Fruit fly (Drosophila melanogaster) whole organism: ENCODE measurements around the gene dar1.

ENCODE experiments used
- CG8478 ChIP-seq: fragments of >200 bp; optimal IDR thresholded peaks from 2 replicates; lab custom pipeline; 2018; ENCODE audit warnings: inconsistent platforms
- Dll ChIP-seq: fragments of >200 bp; optimal IDR thresholded peaks from 2 replicates; lab custom pipeline; 2017
- EcR ChIP-seq, 2 experiments: fragments of >200 bp; optimal IDR thresholded peaks; 2 replicates each; lab custom pipeline; 2017; ENCODE audit warnings: missing biosample characterization in 2 of 2, missing genetic modification characterization in 2 of 2, missing genetic modification reagents in 2 of 2
- pan ChIP-seq: fragments of >200 bp; optimal IDR thresholded peaks from 2 replicates; lab custom pipeline; 2017
- psq ChIP-seq: fragments of >200 bp; optimal IDR thresholded peaks from 2 replicates; lab custom pipeline; 2017
- usp ChIP-seq: fragments of >200 bp; optimal IDR thresholded peaks from 2 replicates; lab custom pipeline; 2017; ENCODE audit warnings: missing biosample characterization, missing genetic modification characterization, mixed read lengths

The dar1 gene

dm6 chr3L:3626069-3626468 is at the start of gene dar1:
dar1 (plus strand) TSS chr3L:3626352.
- TF ChIP-seq Dll (lab: Kevin White, UChicago), result peak; percentile 91
- TF ChIP-seq CG8478 (lab: Kevin White, UChicago), result no peak
- TF ChIP-seq usp (GFP tag; lab: Kevin White, UChicago), result no peak

DNA sequence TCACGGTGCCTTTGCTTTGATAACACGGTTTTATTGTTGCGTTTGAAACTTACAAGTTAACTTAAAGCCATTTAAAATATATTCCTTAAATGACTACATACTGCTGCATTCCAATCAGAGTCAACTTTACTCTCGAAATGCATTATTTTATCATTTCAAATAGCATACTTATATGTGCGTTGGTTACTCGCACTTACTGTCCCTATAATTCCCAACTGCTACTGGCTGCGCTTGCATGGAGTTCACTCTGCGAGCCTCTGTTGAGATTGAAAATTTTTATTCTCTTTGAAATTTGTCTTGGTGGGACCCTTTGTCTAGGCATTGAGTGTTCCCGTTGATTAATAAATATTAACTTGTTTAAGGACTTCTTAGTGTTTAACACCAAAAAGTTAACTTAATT is 32.6 kb upstream of the dar1 start:
- TF ChIP-seq pan (lab: Kevin White, UChicago), result no peak
- TF ChIP-seq psq (lab: Kevin White, UChicago), result no peak
- no peak for TF ChIP-seq CG8478 (lab: Kevin White, UChicago)
- no peak for TF ChIP-seq usp (GFP tag; lab: Kevin White, UChicago)
- no peak for TF ChIP-seq Dll (lab: Kevin White, UChicago)
- TF ChIP-seq EcR (GFP tag; optimal IDR thresholded peaks at IDR 0.05; lab: Kevin White, UChicago), result no peak

dm6 chr3L:3596346-3596745 is 29.8 kb upstream of the dar1 start:
- TF ChIP-seq psq (lab: Kevin White, UChicago) (no peak), CG8478 (lab: Kevin White, UChicago) (no peak), pan (lab: Kevin White, UChicago) (no peak), Dll (lab: Kevin White, UChicago) (no peak), usp (GFP tag; lab: Kevin White, UChicago) (no peak)

DNA sequence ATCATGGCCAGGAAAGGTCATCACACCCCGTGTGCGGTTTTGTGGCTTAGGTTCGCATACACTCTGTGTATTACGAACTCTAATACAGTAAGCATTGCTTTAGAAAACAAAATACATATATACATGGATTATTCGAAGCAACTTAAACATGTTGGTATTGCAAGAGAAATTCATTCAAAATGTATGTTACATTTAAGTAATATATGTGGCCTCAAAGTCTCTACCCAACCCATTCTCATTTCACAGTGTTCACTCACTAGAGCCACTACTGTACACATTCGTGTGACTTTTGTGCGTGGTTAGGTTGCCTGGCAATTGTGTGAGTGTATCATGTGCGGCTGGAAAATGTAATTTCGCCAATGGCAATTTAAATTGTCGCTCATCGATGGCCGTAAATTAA is 19.2 kb upstream of the dar1 start:
- no peak for TF ChIP-seq Dll (lab: Kevin White, UChicago)
- TF ChIP-seq CG8478 (lab: Kevin White, UChicago), result no peak

DNA sequence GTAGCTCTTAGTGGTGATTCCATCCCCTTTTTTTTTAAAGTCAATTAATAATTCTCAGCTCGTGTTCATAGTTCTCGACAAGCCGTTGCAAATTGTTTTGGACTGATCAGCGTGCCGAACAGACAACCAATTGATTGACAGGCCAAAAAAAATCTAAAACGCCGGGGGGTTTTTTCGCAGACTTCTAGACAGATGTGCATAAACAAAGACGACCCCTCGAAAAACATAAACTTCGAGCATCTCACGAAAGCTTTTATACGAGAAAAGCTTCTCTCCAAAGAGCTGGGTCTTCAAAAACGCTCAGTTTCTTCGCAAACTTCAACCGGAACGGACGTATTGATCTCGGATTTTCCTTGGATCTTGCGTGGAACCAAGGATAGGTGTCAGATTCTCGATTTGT is 14.3 kb upstream of the dar1 start, which contains the start of gene CG10359:
TSS of gene CG10359 (plus strand) at position 301 of the 400 bp plus-strand sequence.
- TF ChIP-seq usp (GFP tag; lab: Kevin White, UChicago) (no peak), Dll (lab: Kevin White, UChicago) (no peak), pan (lab: Kevin White, UChicago) (no peak), psq (lab: Kevin White, UChicago) (no peak), EcR (GFP tag; optimal IDR thresholded peaks at IDR 0.05; lab: Kevin White, UChicago) (no peak), CG8478 (lab: Kevin White, UChicago) (no peak)

DNA sequence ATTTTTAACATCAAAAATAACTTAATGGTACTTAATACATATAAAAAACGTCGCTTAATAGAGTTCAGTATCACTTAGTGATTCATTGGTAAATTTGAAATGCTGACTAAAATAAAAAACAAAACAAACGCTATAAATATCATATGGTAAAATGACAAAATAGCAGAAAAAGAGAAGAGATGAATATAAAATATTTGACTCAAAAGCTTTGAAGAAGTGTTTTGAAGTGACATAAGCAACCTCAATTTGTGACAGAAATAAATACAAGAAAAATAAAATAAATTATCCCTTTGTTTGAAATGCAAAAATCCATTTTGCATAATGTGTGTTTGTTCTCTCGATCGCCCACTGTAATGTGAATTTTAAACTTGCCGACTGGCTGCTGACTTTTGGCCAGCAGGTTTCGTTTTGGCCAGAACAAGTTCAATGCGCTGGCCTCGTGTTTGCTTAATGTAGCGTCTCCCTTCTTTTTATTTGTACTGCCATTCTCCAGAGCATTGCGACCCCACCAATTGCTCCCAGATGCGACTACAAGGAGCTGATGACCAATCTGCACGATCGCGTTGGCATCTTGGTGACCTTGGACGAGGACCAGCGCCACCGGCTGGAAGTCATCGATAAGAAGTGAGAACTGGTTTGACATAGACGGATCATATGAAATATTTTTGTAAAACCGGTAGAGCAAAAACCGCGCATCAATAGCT is 13.4 kb upstream of the dar1 start:
- TF ChIP-seq psq (lab: Kevin White, UChicago), result no peak
- TF ChIP-seq EcR (GFP tag; optimal IDR thresholded peaks at IDR 0.05; lab: Kevin White, UChicago), result no peak
- TF ChIP-seq Dll (lab: Kevin White, UChicago), result no peak
- TF ChIP-seq usp (GFP tag; lab: Kevin White, UChicago), result no peak
- TF ChIP-seq CG8478 (lab: Kevin White, UChicago), result no peak
- TF ChIP-seq pan (lab: Kevin White, UChicago), result no peak

- no peak for TF ChIP-seq EcR (GFP tag; optimal IDR thresholded peaks at IDR 0.05; lab: Kevin White, UChicago)
Observed at dm6 chr3L:3615082-3615481, 11.1 kb upstream of the dar1 start, which contains the start of gene CG10357. CG10357 (plus strand) TSS chr3L:3615382.

dm6 chr3L:3616344-3616743 is 9.8 kb upstream of the dar1 start:
- no peak for TF ChIP-seq EcR (GFP tag; optimal IDR thresholded peaks at IDR 0.05; lab: Kevin White, UChicago)
- peak; percentile 10 for TF ChIP-seq CG8478 (lab: Kevin White, UChicago)
- TF ChIP-seq Dll (lab: Kevin White, UChicago), result no peak

dm6 chr3L:3617252-3617651 is 8.9 kb upstream of the dar1 start:
- TF ChIP-seq usp (GFP tag; lab: Kevin White, UChicago), result no peak
- no peak for TF ChIP-seq pan (lab: Kevin White, UChicago)
- no peak for TF ChIP-seq EcR (GFP tag; optimal IDR thresholded peaks at IDR 0.05; lab: Kevin White, UChicago)
- TF ChIP-seq psq (lab: Kevin White, UChicago), result no peak
- TF ChIP-seq Dll (lab: Kevin White, UChicago), result no peak
- no peak for TF ChIP-seq CG8478 (lab: Kevin White, UChicago)

dm6 chr3L:3620932-3621331 is 5.2 kb upstream of the dar1 start, which contains the start of gene CG14974:
CG14974 (minus strand) TSS chr3L:3621032.
- TF ChIP-seq CG8478 (lab: Kevin White, UChicago) (no peak), pan (lab: Kevin White, UChicago) (no peak), Dll (lab: Kevin White, UChicago) (no peak), usp (GFP tag; lab: Kevin White, UChicago) (no peak), EcR (GFP tag; optimal IDR thresholded peaks at IDR 0.05; lab: Kevin White, UChicago) (no peak), psq (lab: Kevin White, UChicago) (no peak)

- TF ChIP-seq pan (lab: Kevin White, UChicago), result no peak
- peak; percentile 52 for TF ChIP-seq Dll (lab: Kevin White, UChicago)
Observed at dm6 chr3L:3624876-3625275, 1.3 kb upstream of the dar1 start.

DNA sequence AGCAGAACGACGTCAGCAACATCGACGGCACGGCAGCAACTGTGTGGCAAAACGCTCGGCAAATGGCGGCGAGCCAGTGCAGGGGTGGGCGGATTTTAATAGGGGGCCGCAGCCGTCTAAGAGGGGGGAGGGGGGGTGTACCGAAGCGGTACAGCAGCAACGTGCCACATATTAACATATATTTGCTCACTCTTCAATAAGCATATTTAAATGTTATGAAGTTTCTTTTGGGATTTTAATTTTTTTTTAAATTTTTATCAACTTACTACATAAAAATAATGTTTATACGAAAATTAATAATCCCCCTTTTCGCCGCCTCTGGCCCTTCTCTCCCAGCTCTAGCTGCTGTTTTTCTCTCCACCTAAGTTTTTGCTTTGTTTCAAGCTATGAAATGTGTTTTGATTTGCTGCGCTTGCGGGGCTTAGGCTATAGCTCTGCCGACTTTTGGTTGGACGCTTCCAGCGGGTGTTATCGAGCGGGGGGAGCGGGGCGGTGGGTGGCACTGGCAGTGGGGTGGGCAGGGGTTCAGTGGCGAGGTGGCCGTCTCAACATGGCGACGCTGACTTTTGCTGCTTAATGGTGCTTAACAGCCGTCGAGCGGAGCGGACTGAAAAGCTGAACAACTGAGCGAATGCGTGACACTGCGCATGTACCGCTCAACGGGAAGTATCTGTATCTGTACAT is 6.5 kb downstream of the dar1 start:
- TF ChIP-seq Dll (lab: Kevin White, UChicago) (no peak), psq (lab: Kevin White, UChicago) (no peak), usp (GFP tag; lab: Kevin White, UChicago) (no peak), CG8478 (lab: Kevin White, UChicago) (no peak), pan (lab: Kevin White, UChicago) (no peak), EcR (GFP tag; optimal IDR thresholded peaks at IDR 0.05; lab: Kevin White, UChicago) (no peak)
